Worm (Caenorhabditis elegans) whole organism, L4 larva: ENCODE data around the gene sco-1.

Experiments used
- egl-43 ChIP-seq: fragments of 200-800 bp; sonication (Bioruptor generic); IDR thresholded peaks from 2 replicates; pipeline ENCODE4 v1.3.6; 2022; ENCODE audit warnings: missing genetic modification reagents, missing genetic modification characterization, missing compliant biosample characterization
- lin-13 ChIP-seq: fragments of 150-350 bp; optimal IDR thresholded peaks from 2 replicates; lab custom pipeline; 2014; ENCODE audit warnings: missing biosample characterization, missing genetic modification reagents, missing genetic modification characterization
- nhr-237 ChIP-seq: sonication (generic microtip); optimal IDR thresholded peaks from 2 replicates; lab custom pipeline; 2017; ENCODE audit warnings: missing biosample characterization, missing genetic modification characterization
- skn-1 ChIP-seq: fragments of 150-350 bp; optimal IDR thresholded peaks from 2 replicates; lab custom pipeline; 2014; ENCODE audit warnings: missing biosample characterization, missing genetic modification characterization
- unc-62 ChIP-seq, 3 experiments: fragments of 150-350 bp in 1 of 3; sonication (generic microtip); optimal IDR thresholded peaks in 2 of 3; peaks in 1 of 3; 1 replicate in 1 of 3; 2 replicates in 2 of 3; lab custom pipeline; 2014 to 2017; ENCODE audit warnings: missing biosample characterization in 3 of 3, missing genetic modification characterization in 3 of 3, missing genetic modification reagents in 3 of 3, missing genotype in 1 of 3
- ztf-11 ChIP-seq: fragments of 150-350 bp; optimal IDR thresholded peaks from 2 replicates; lab custom pipeline; 2014; ENCODE audit warnings: missing biosample characterization, missing genetic modification characterization

DNA sequence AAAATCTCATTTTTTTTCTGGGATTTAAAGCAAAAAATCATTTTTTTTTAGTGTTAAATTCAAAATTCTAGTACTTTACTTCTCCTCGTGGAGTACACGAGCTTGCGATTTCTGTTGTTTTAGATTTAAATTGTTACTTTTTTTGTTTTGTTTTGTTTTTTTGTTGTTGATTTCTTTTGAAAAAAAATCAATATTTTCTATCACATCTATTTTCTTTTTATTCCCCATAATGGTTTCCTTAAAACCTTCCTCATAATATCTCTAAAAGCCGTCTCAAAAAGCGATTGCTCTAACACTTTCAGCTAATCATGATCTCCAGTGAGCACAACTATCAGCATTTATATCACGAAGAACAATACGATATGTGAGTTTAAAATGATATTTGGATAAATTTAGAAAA lies 35.0 kb downstream of the sco-1 start, which contains the start of gene madf-3:
- TF ChIP-seq skn-1 (tag; lab: Kevin White, UChicago) (no peak), nhr-237 (tag; lab: Kevin White, UChicago) (no peak), lin-13 (GFP tag; lab: Kevin White, UChicago) (no peak), unc-62 (GFP tag; optimal IDR thresholded peaks at IDR 0.05 in 1 of 2; lab: Kevin White, UChicago) (no peak), unc-62 (tag; optimal IDR thresholded peaks at IDR 0.05; lab: Kevin White, UChicago) (no peak), ztf-11 (tag; lab: Kevin White, UChicago) (no peak), egl-43 (GFP tag; lab: Robert Waterston, UW) (no peak)
